Fruit fly (Drosophila melanogaster): ENCODE data around the gene Osi5.

The Osi5 gene

dm6 chr3R:6222119-6222518, 5.2 kb upstream of the Osi5 start (continued):
- TF ChIP-seq CG18011 (GFP tag; optimal IDR thresholded peaks at IDR 0.05): no peak
- TF ChIP-seq nmo (GFP tag; optimal IDR thresholded peaks at IDR 0.05): peak; percentile 6
- TF ChIP-seq D (optimal IDR thresholded peaks at IDR 0.05): no peak
- peak; percentile 3 for TF ChIP-seq D (GFP tag; optimal IDR thresholded peaks at IDR 0.05)
- TF ChIP-seq CG11504 (tag; optimal IDR thresholded peaks at IDR 0.05): peak; percentile 40
- TF ChIP-seq ttk (GFP tag; IDR thresholded peaks at IDR 0.05): no peak
- TF ChIP-seq CG2875 (GFP tag; optimal IDR thresholded peaks at IDR 0.05): no peak
- no peak for TF ChIP-seq B-H2 (GFP tag; optimal IDR thresholded peaks at IDR 0.05)
- no peak for TF ChIP-seq CG32767 (GFP tag; IDR thresholded peaks at IDR 0.05)
- TF ChIP-seq Usf (GFP tag; optimal IDR thresholded peaks at IDR 0.05): no peak
- peak; percentile 16 for TF ChIP-seq CG7839 (tag; optimal IDR thresholded peaks at IDR 0.05)
- TF ChIP-seq cas (GFP tag; IDR thresholded peaks at IDR 0.05): no peak
- no peak for TF ChIP-seq ab (GFP tag; optimal IDR thresholded peaks at IDR 0.05)
- TF ChIP-seq Sox100B (GFP tag; optimal IDR thresholded peaks at IDR 0.05): peak; percentile 16
- no peak for TF ChIP-seq ind (GFP tag; optimal IDR thresholded peaks at IDR 0.05)
- TF ChIP-seq Rx (GFP tag; IDR thresholded peaks at IDR 0.05): no peak
- TF ChIP-seq Elba2 (GFP tag; optimal IDR thresholded peaks at IDR 0.05): no peak
- TF ChIP-seq CG1603 (tag; optimal IDR thresholded peaks at IDR 0.05): no peak
- TF ChIP-seq h (optimal IDR thresholded peaks at IDR 0.05): no peak
- no peak for TF ChIP-seq wdn (GFP tag; IDR thresholded peaks at IDR 0.05)
- no peak for TF ChIP-seq so (GFP tag; IDR thresholded peaks at IDR 0.05)
- no peak for TF ChIP-seq Hand (GFP tag; optimal IDR thresholded peaks at IDR 0.05)
- TF ChIP-seq pnt (GFP tag; optimal IDR thresholded peaks at IDR 0.05): no peak
- 0 out of 3 replicates have a peak, but pooled peaks have one; percentile 6 for TF ChIP-seq row (GFP tag; IDR thresholded peaks at IDR 0.05)
- TF ChIP-seq CG6689 (GFP tag; IDR thresholded peaks at IDR 0.05): no peak
- no peak for TF ChIP-seq dpn (GFP tag; optimal IDR thresholded peaks at IDR 0.05)
- TF ChIP-seq NC2α (GFP tag; optimal IDR thresholded peaks at IDR 0.05): no peak
- TF ChIP-seq Lhr (GFP tag; optimal IDR thresholded peaks at IDR 0.05): no peak
- no peak for TF ChIP-seq CG10979 (tag; optimal IDR thresholded peaks at IDR 0.05)
- no peak for TF ChIP-seq CG6854 (GFP tag; optimal IDR thresholded peaks at IDR 0.05)
- no peak for TF ChIP-seq slou (GFP tag; optimal IDR thresholded peaks at IDR 0.05)

dm6 chr3R:6226156-6226555, 1.2 kb upstream of the Osi5 start:
- peak; percentile 75 for TF ChIP-seq CG7745 (tag; optimal IDR thresholded peaks at IDR 0.05)
- TF ChIP-seq kni (GFP tag; optimal IDR thresholded peaks at IDR 0.05): peak; percentile 34
- TF ChIP-seq abd-A (tag; optimal IDR thresholded peaks at IDR 0.05): peak; percentile 60
- no peak for TF ChIP-seq CG15011 (GFP tag; optimal IDR thresholded peaks at IDR 0.05)
- TF ChIP-seq Hr78 (GFP tag; optimal IDR thresholded peaks at IDR 0.05): peak in 1 of 2 experiments; percentile 32
- peak; percentile 14 for TF ChIP-seq pros (GFP tag; optimal IDR thresholded peaks at IDR 0.05)
- TF ChIP-seq CG30020 (tag; optimal IDR thresholded peaks at IDR 0.05): no peak
- no peak for TF ChIP-seq CG2678 (tag; optimal IDR thresholded peaks at IDR 0.05)
- TF ChIP-seq Blimp-1 (GFP tag; optimal IDR thresholded peaks at IDR 0.05): peak; percentile 93
- no peak for TF ChIP-seq Side (GFP tag; optimal IDR thresholded peaks at IDR 0.05)
- TF ChIP-seq Ssrp (tag; optimal IDR thresholded peaks at IDR 0.05): no peak
- TF ChIP-seq fu2 (GFP tag; optimal IDR thresholded peaks at IDR 0.05): no peak
- TF ChIP-seq MTF-1 (GFP tag; optimal IDR thresholded peaks at IDR 0.05; ENCODE audit: borderline replicate concordance): no peak
- TF ChIP-seq CG4820 (GFP tag; optimal IDR thresholded peaks at IDR 0.05): no peak
- TF ChIP-seq HmgD (GFP tag; optimal IDR thresholded peaks at IDR 0.05): no peak
- TF ChIP-seq CG13424 (tag; optimal IDR thresholded peaks at IDR 0.05): no peak
- no peak for TF ChIP-seq Fer1 (GFP tag; optimal IDR thresholded peaks at IDR 0.05)

Data from whole organism, embryonic.